Worm (Caenorhabditis elegans): Measurements from ENCODE around the gene F38A1.15.

F38A1.15 gene

ce11 chrIV:1204870-1205269, 38.3 kb downstream of the F38A1.15 start, which contains the start of gene dsl-2:
TSS of gene dsl-2 (minus strand) at chrIV:1204970.
- TF ChIP-seq tbx-37 (GFP tag; conservative IDR thresholded peaks at IDR 0.05) (no peak), hnd-1 (tag; optimal IDR thresholded peaks at IDR 0.05) (no peak), ets-7 (tag; optimal IDR thresholded peaks at IDR 0.05) (no peak), pes-1 (GFP tag; IDR thresholded peaks at IDR 0.05) (no peak), sea-1 (GFP tag; conservative IDR thresholded peaks at IDR 0.05) (no peak), flt-1 (GFP tag; IDR thresholded peaks at IDR 0.05) (no peak)

DNA sequence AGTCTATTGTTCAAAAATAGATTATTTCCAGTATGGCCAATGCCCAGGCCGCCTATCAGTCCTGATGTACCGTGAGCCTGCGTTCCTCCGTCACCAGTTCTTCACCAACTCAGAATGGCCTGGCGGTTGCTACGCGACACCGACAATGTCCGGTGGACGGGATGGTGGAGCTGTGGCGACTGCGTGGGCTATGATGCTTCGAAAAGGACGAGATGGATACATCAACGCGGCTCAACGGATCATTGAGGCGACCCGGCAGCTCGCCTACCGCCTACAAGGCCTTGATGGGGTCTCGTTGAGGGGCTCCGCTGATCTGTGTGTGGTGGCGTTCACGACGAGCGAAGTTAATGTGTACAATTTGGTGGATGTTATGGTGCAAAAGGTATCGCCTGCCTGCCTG, 43.7 kb downstream of the F38A1.15 start:
- TF ChIP-seq aly-1 (tag; optimal IDR thresholded peaks at IDR 0.05), result no peak
- no peak for TF ChIP-seq hnd-1 (tag; optimal IDR thresholded peaks at IDR 0.05)
- no peak for TF ChIP-seq hmg-4 (GFP tag; optimal IDR thresholded peaks at IDR 0.05)
- TF ChIP-seq tra-4 (tag; optimal IDR thresholded peaks at IDR 0.05), result no peak
- no peak for TF ChIP-seq scrt-1 (GFP tag; IDR thresholded peaks at IDR 0.05)
- no peak for TF ChIP-seq sea-1 (GFP tag; conservative IDR thresholded peaks at IDR 0.05)
- TF ChIP-seq pes-1 (GFP tag; IDR thresholded peaks at IDR 0.05), result no peak
- no peak for TF ChIP-seq hmbx-1 (tag; optimal IDR thresholded peaks at IDR 0.05)
- no peak for TF ChIP-seq ceh-36 (tag; optimal IDR thresholded peaks at IDR 0.05)
- no peak for TF ChIP-seq flt-1 (GFP tag; IDR thresholded peaks at IDR 0.05)
- no peak for TF ChIP-seq ceh-13 (GFP tag; optimal IDR thresholded peaks at IDR 0.05)

- TF ChIP-seq ets-7 (tag; optimal IDR thresholded peaks at IDR 0.05), result no peak
- TF ChIP-seq ceh-36 (tag; optimal IDR thresholded peaks at IDR 0.05), result no peak
- no peak for TF ChIP-seq pes-1 (GFP tag; IDR thresholded peaks at IDR 0.05)
- TF ChIP-seq ama-1 (optimal IDR thresholded peaks at IDR 0.05), result no peak
These were observed 50.4 kb downstream of the F38A1.15 start, which contains the start of gene spl-3 for ce11 chrIV:1192765-1193164. TSS of gene spl-3 (plus strand) at chrIV:1193065.
